Fruit fly (Drosophila melanogaster) whole organism: Measurements from ENCODE around the gene CG31674.

Source experiments
- CG8478 ChIP-seq: fragments of >200 bp; optimal IDR thresholded peaks from 2 replicates; lab custom pipeline; 2018; ENCODE audit warnings: inconsistent platforms
- Dll ChIP-seq: fragments of >200 bp; optimal IDR thresholded peaks from 2 replicates; lab custom pipeline; 2017
- EcR ChIP-seq, 2 experiments: fragments of >200 bp; optimal IDR thresholded peaks; 2 replicates each; lab custom pipeline; 2017; ENCODE audit warnings: missing biosample characterization in 2 of 2, missing genetic modification characterization in 2 of 2, missing genetic modification reagents in 2 of 2
- pan ChIP-seq: fragments of >200 bp; optimal IDR thresholded peaks from 2 replicates; lab custom pipeline; 2017
- psq ChIP-seq: fragments of >200 bp; optimal IDR thresholded peaks from 2 replicates; lab custom pipeline; 2017
- usp ChIP-seq: fragments of >200 bp; optimal IDR thresholded peaks from 2 replicates; lab custom pipeline; 2017; ENCODE audit warnings: missing biosample characterization, missing genetic modification characterization, mixed read lengths

Gene CG31674

DNA sequence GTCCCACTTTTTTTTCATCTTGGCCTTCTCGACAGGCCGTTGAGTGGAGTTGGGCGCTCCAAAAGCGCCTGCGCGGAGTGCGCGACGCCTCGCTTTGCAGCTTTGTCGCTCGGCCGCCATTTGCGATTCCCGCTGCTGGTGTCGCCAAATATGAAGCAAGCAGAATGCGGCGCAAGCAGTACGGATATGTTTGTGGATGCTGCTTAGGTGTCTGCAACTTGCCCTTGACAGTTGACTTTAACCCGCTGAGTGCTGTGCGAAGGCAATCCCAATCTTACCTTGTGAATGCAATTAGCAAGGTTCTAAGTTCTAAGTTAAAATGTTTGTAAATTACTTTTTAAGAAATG, 9.1 kb upstream of the CG31674 start:
- TF ChIP-seq Dll (lab: Kevin White, UChicago) (no peak), CG8478 (no peak), usp (GFP tag; lab: Kevin White, UChicago) (no peak), psq (lab: Kevin White, UChicago) (no peak), pan (lab: Kevin White, UChicago) (no peak)

DNA sequence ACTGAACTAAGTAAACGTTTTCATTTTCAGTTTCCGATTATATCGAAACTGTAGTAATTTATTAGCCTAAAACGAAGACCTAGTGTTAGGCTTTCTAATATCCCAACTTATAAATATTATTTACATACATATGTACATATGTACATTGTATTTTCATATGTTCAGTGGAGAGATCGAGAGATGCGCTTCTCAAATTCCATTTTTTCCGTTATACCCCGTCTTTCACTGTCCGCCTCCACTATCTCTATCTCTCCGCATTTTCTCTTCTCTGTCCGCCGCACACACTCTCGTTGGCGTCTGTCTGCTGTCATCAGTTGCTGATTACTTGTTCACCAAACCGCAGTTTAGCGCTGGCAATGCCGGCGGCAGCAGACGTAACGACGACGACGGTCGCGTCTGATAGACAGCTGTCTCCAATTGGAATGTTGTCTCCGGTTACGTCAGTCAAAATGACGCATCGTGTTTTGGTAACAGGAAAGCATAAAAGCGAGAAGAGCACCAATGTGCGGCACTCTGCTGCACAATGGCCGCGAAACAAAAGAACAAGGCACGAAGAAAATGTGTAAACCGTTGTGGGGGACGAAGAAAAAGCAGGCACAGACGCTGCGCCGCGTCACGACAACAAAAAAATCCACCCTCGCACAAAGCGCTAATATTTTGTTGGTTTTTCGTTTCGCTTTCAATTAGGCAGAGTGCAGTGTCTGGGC, 8.4 kb upstream of the CG31674 start, which contains the start of gene CG9331:
Gene CG9331, plus strand, starts transcription at position 340 of the 707 bp plus-strand sequence.
- no peak for TF ChIP-seq Dll (lab: Kevin White, UChicago)

DNA sequence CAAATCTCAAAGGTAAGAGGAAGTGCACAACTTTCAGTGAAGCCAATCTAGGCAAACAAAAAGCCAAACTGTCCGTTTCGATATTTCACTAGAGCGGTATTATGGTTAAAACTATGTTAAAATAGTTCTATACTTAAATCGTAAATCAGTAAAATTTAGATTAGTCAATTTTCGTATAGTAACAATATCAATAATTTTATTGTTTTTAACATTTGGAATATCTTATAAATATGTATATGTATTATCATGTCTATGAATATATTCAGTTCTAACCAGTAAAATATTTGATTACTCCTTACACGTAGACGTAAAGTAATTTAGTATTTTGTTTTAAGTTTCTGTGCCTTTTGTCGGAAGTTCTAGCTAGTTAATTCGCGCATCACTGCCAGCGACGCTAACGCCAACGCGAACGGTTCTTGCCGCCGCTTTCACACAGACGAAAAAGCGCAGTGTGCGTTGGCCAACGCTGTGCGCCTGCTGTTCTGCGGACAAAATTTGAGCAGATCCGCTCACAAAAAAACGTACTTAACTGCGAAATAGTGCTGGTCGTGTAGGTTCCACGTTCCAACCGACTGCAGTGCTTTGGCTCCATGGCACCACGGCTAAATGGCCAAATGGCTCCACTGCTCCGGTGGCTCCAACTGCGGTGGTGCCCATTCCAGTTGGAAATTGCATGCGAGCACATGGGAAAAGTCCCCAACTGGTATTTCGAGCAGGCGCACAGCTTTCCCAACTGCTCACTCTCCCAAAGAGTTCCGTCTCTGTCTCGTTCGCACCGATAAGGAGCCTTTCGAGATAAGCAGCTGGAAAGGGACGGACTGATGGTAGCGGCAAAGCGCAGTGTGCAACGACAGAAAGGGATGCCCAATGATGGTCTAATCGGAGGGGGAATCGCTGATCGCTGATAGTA, 7.6 kb upstream of the CG31674 start:
- no peak for TF ChIP-seq EcR (GFP tag; optimal IDR thresholded peaks at IDR 0.05; lab: Kevin White, UChicago)
- peak; percentile 73 for TF ChIP-seq CG8478

DNA sequence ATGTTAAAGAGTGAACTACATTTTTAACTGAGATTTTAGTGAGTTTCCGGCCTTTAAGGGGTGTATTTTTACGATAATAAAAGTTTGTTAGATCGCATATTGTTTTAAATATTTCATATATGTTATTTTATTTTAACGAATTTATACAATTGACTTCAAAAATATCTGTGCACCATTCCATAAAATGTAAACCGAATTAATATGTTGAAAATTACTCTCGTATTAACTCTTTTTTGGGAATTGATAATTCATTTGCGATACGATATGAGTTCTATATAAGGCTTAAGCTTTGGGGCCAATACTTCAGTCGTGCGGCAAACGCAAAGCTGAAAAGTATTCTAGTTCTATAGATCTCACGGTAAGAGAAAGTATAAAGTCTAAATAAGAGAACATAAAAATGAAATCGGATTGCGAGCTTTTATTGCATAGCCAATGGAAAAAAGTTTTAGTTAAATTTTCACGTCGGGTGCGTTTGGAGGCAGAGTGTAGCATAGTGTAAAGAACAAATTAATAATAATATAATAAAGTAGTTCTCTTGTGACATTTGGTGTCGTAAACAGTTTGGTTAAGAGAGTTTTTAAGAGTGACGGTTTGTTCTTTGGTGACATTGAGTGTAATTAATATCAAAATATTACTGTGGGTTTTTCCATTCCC, 6.8 kb upstream of the CG31674 start:
- no peak for TF ChIP-seq CG8478
- no peak for TF ChIP-seq EcR (GFP tag; optimal IDR thresholded peaks at IDR 0.05; lab: Kevin White, UChicago)
- TF ChIP-seq psq (lab: Kevin White, UChicago): no peak
- no peak for TF ChIP-seq pan (lab: Kevin White, UChicago)
- no peak for TF ChIP-seq Dll (lab: Kevin White, UChicago)
- TF ChIP-seq usp (GFP tag; lab: Kevin White, UChicago): no peak

DNA sequence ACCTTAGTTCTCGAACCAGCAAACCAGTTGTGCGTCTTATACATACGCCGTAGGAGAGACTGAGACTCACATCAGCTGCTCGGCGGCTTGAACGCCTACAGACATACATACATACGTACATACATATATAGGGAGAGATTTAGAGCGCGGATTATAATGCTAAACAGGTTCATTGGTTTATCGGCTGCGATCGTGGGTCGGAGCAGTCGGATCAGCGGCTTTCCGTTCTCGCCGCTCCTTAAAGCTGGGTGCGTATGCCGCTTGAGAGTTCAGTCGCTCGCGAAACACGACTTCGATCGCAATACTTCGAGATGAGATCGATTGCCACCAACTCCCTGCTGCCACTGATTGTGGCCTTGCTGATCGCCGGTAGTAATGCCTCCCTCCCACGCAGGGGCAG, 5.8 kb upstream of the CG31674 start:
- TF ChIP-seq psq (lab: Kevin White, UChicago): no peak
- TF ChIP-seq EcR (GFP tag; optimal IDR thresholded peaks at IDR 0.05; lab: Kevin White, UChicago): no peak
- no peak for TF ChIP-seq pan (lab: Kevin White, UChicago)
- TF ChIP-seq CG8478: no peak
- TF ChIP-seq Dll (lab: Kevin White, UChicago): no peak
- TF ChIP-seq usp (GFP tag; lab: Kevin White, UChicago): no peak

DNA sequence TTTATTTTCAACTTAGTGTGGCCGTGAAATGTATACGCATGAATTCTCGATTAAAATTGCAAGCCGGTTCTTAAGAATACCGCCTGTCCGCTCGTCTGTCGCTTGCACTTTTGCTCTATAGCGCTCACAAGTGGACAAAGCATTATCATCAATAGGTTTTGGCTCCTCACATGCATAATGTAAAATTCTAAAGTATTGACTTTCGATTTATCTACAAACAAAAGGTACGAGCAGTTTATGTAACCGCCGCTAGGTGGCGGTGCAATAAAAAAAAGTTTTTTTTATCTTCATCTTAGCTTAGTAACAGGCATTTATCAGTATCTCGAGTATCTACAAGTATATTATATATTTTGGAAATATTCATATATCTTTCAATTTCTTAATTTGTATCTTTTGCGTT, 4.8 kb upstream of the CG31674 start:
- TF ChIP-seq pan (lab: Kevin White, UChicago) (no peak), usp (GFP tag; lab: Kevin White, UChicago) (no peak), psq (lab: Kevin White, UChicago) (no peak), CG8478 (no peak), Dll (lab: Kevin White, UChicago) (no peak), EcR (GFP tag; optimal IDR thresholded peaks at IDR 0.05; lab: Kevin White, UChicago) (no peak)

DNA sequence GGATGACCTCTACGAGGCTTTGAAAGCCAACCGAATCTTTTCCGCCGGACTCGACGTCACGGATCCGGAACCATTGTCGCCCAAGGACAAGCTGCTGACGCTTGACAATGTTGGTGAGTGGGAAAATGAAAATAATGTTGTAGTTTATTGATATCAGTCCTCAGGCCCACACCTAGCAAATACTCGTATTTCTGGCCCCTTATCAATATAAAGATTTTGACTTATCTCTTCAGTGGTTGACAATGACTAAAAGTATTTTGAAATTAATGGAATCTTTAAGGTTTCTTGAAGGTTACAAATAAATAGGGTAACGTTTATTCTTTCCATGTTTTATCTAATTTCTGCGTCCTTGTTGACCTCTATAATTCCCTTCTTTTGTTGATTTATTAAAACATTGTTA, 4.0 kb upstream of the CG31674 start:
- no peak for TF ChIP-seq psq (lab: Kevin White, UChicago)
- TF ChIP-seq Dll (lab: Kevin White, UChicago): no peak
- TF ChIP-seq EcR (GFP tag; optimal IDR thresholded peaks at IDR 0.05; lab: Kevin White, UChicago): no peak
- no peak for TF ChIP-seq pan (lab: Kevin White, UChicago)
- no peak for TF ChIP-seq usp (GFP tag; lab: Kevin White, UChicago)
- TF ChIP-seq CG8478: no peak

DNA sequence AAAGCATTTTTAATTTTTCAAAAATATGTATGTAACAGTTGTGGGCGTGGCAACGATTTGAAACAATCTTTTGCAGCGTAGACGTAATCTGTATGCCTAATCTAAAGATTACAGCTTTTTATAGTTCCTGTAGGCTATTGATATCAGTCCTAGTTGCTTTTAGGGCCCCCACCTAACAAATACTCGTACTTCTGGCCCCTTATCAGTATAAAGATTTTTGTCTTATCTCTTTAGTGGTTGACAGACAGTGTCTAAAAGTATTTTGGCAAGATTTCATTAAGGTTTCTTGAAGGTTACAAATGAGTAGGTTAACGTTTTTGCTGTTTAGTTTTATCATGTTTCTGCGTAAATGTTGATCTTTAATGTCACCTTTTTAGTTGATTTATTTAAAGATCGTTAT, 2.4 kb upstream of the CG31674 start:
- TF ChIP-seq CG8478 (no peak), pan (lab: Kevin White, UChicago) (no peak), EcR (GFP tag; optimal IDR thresholded peaks at IDR 0.05; lab: Kevin White, UChicago) (no peak), usp (GFP tag; lab: Kevin White, UChicago) (no peak), Dll (lab: Kevin White, UChicago) (no peak), psq (lab: Kevin White, UChicago) (no peak)

DNA sequence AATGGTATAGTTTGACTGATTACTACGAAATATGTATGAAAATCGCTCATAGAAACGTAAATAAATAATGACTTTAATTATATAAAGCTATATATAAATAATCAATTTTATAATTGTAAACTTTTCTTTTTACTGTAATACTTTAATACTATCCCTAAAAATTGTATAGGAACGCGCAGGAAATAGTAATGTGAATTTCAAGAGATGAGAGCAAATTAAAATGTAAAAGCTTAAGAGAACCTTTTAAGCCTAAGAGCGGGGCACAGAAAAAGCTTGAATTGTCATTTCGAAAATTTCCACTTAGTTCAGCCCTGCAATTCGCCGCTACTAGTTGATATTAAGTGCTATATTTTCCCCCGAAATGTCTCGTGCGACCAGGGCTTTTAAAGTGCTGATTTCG, 1.8 kb upstream of the CG31674 start, which contains the start of gene CG31673:
Gene CG31673, plus strand, starts transcription at position 301 of the 400 bp plus-strand sequence.
- TF ChIP-seq CG8478: no peak
- TF ChIP-seq EcR (GFP tag; optimal IDR thresholded peaks at IDR 0.05; lab: Kevin White, UChicago): no peak

DNA sequence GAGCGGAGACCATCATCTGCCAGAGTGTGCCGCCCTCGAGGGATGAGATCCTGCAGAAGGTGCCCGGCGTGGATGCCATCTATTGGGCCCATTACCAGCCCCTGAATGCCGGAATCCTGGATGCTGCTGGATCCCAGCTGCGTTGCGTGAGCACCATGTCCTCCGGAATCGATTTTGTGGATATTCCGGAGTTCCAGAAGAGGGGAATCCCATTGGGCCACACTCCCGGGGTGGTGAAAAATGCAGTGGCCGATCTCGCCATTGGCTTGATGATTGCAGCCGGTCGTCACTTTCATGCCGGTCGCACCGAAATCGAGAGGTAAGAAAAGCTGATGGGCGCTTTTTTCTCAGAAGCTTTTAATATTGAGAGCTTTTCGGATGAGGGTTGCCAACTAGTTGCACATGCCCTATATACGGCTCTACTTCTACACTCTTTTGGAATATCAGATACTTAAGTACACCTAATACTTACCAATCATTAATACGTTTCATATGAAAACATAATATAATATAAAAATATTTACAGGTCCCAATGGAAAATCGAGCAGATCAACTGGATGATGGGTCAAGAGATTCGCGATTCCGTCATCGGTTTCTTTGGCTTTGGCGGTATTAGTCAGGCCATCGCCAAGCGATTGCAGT, 1.2 kb upstream of the CG31674 start:
- TF ChIP-seq usp (GFP tag; lab: Kevin White, UChicago): no peak
- no peak for TF ChIP-seq CG8478
- no peak for TF ChIP-seq psq (lab: Kevin White, UChicago)
- TF ChIP-seq EcR (GFP tag; optimal IDR thresholded peaks at IDR 0.05; lab: Kevin White, UChicago): no peak
- TF ChIP-seq Dll (lab: Kevin White, UChicago): no peak
- no peak for TF ChIP-seq pan (lab: Kevin White, UChicago)

DNA sequence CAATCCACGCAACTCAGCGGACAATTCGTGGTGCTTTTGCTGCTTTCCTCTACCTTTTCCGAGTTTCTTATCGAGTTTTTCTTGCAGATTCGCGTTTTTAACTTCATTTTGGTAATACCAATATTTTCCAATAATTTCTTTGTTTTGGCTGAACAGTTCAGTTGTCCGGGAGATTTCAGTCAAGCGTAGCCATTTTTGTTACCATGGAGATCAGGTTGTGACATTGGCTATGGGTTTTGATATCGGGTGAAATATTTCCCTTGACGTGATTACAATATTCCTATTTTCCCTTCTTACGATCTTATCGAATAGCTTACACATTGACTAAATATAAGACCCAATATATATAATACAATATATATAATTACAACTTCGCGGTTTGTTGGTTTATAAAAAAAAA, 4.4 kb downstream of the CG31674 start, which contains the start of gene Oseg5:
Gene Oseg5, minus strand, starts transcription at position 340 of the 400 bp plus-strand sequence.
- TF ChIP-seq usp (GFP tag; lab: Kevin White, UChicago) (no peak), psq (lab: Kevin White, UChicago) (no peak), Dll (lab: Kevin White, UChicago) (no peak), EcR (GFP tag; optimal IDR thresholded peaks at IDR 0.05; lab: Kevin White, UChicago) (no peak), CG8478 (no peak), pan (lab: Kevin White, UChicago) (no peak)
